Fruit fly (Drosophila melanogaster): ENCODE results near the gene CG31668.

Gene CG31668

DNA sequence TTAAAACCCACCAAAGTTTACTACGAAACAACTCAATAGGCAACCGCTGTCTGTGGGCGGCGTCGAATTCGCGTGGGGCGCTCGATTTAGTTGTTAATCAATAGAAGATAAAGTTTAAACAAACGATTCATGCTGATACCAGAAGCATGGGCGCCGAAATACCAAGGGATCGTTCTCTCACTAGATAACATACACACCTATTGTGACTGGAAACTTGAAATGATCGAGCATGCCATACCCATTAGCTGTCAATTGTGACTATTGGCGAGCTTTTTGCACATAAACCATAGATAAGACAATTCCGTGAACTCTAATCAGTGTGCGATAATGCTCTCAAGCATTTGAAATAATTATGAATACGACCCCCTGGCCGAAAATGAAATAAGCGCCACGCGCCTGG lies 26.6 kb downstream of the CG31668 start (continued):
- TF ChIP-seq Sox102F (GFP tag; optimal IDR thresholded peaks at IDR 0.05) (peak; percentile 89), Camta (GFP tag; optimal IDR thresholded peaks at IDR 0.05) (peak; percentile 45), fu2 (GFP tag; optimal IDR thresholded peaks at IDR 0.05) (peak; percentile 79), CG1603 (tag; optimal IDR thresholded peaks at IDR 0.05) (peak; percentile 76), CG9817 (tag; optimal IDR thresholded peaks at IDR 0.05) (peak; percentile 73), Stat92E (GFP tag; optimal IDR thresholded peaks at IDR 0.05) (no peak), dmrt99B (tag; optimal IDR thresholded peaks at IDR 0.05) (peak; percentile 82), dpn (GFP tag; optimal IDR thresholded peaks at IDR 0.05) (peak; percentile 78 to 85), fd3F (GFP tag; optimal IDR thresholded peaks at IDR 0.05) (peak; percentile 69), CG32772 (GFP tag; IDR thresholded peaks at IDR 0.05) (peak; percentile 66), CG4617 (GFP tag; optimal IDR thresholded peaks at IDR 0.05; ENCODE audit: borderline replicate concordance) (no peak), B-H2 (GFP tag; optimal IDR thresholded peaks at IDR 0.05) (no peak), Ssrp (tag; optimal IDR thresholded peaks at IDR 0.05) (peak; percentile 64), Hey (tag; optimal IDR thresholded peaks at IDR 0.05) (peak; percentile 85), kni (GFP tag; optimal IDR thresholded peaks at IDR 0.05) (no peak), CG5180 (GFP tag; optimal IDR thresholded peaks at IDR 0.05) (peak; percentile 38), jumu (GFP tag; optimal IDR thresholded peaks at IDR 0.05) (peak; percentile 54), CG4328 (GFP tag; optimal IDR thresholded peaks at IDR 0.05) (peak; percentile 23), CG18764 (GFP tag; optimal IDR thresholded peaks at IDR 0.05) (peak; percentile 59), vvl (GFP tag; IDR thresholded peaks at IDR 0.05) (peak; percentile 66; the same call in 1 of the 2 replicates), cas (GFP tag; IDR thresholded peaks at IDR 0.05) (peak; percentile 33; the same call in 1 of the 2 replicates), Xbp1 (GFP tag; optimal IDR thresholded peaks at IDR 0.05) (peak; percentile 82), psq (GFP tag; optimal IDR thresholded peaks at IDR 0.05) (no peak), Fer2 (tag; optimal IDR thresholded peaks at IDR 0.05) (peak; percentile 20), Hand (GFP tag; optimal IDR thresholded peaks at IDR 0.05) (peak; percentile 60), jigr1 (GFP tag; IDR thresholded peaks at IDR 0.05) (peak; percentile 55; the same call in 2 of the 3 replicates), maf-S (GFP tag; optimal IDR thresholded peaks at IDR 0.05) (peak; percentile 80), scrt (GFP tag; optimal IDR thresholded peaks at IDR 0.05) (peak; percentile 60), slp2 (GFP tag; optimal IDR thresholded peaks at IDR 0.05) (peak; percentile 75), Ets65A (GFP tag) (peak; percentile 93), lmd (GFP tag; IDR thresholded peaks at IDR 0.05) (peak; percentile 86), lov (optimal IDR thresholded peaks at IDR 0.05) (no peak), lov (GFP tag; IDR thresholded peaks at IDR 0.05) (no peak), CG4854 (GFP tag; optimal IDR thresholded peaks at IDR 0.05) (peak; percentile 66), CG17802 (tag; optimal IDR thresholded peaks at IDR 0.05) (no peak), usp (GFP tag; optimal IDR thresholded peaks at IDR 0.05) (no peak), CG6254 (GFP tag; optimal IDR thresholded peaks at IDR 0.05) (peak; percentile 23), ac (GFP tag; optimal IDR thresholded peaks at IDR 0.05) (no peak), Blimp-1 (GFP tag; optimal IDR thresholded peaks at IDR 0.05) (peak; percentile 61), CG10321 (GFP tag; IDR thresholded peaks at IDR 0.05) (no peak; the same call in 1 of the 2 replicates), CG17361 (GFP tag; IDR thresholded peaks at IDR 0.05) (peak; percentile 17; the same call in 1 of the 3 replicates), CG14441 (GFP tag; IDR thresholded peaks at IDR 0.05) (peak; percentile 63; the same call in 1 of the 2 replicates), CG7745 (tag; optimal IDR thresholded peaks at IDR 0.05) (no peak), CG12659 (GFP tag; optimal IDR thresholded peaks at IDR 0.05) (peak; percentile 70), CG32767 (GFP tag; IDR thresholded peaks at IDR 0.05) (peak; percentile 52), Spps (tag; optimal IDR thresholded peaks at IDR 0.05) (no peak), HLH3B (GFP tag; IDR thresholded peaks at IDR 0.05) (peak; percentile 81), crc (GFP tag; optimal IDR thresholded peaks at IDR 0.05) (peak; percentile 24), CG7271 (tag; optimal IDR thresholded peaks at IDR 0.05) (no peak), CG14667 (GFP tag; IDR thresholded peaks at IDR 0.05) (peak; percentile 58)
